Fruit fly (Drosophila melanogaster) whole organism, embryonic: ENCODE results near the gene Cln7.

Experiments used
- Atf-2 ChIP-seq: fragments of 200-800 bp; sonication (Bioruptor generic); optimal IDR thresholded peaks from 2 replicates; lab custom pipeline; 2016; ENCODE audit warnings: missing biosample characterization, missing genetic modification characterization
- CG10366 ChIP-seq: fragments of 200-800 bp; sonication (Bioruptor generic); IDR thresholded peaks from 2 replicates; pipeline ENCODE4 v1.3.6; 2022; ENCODE audit warnings: missing biosample characterization, missing genetic modification characterization
- CG13296 ChIP-seq: fragments of 200-800 bp; sonication (Bioruptor generic); optimal IDR thresholded peaks from 3 replicates; lab custom pipeline; 2018; ENCODE audit warnings: missing biosample characterization, mild to moderate bottlenecking, missing genetic modification characterization
- CG13894 ChIP-seq: fragments of 200-800 bp; sonication (Bioruptor generic); optimal IDR thresholded peaks from 3 replicates; lab custom pipeline; 2018; ENCODE audit warnings: missing biosample characterization, mild to moderate bottlenecking, missing genetic modification characterization, moderate library complexity
- CG14014 ChIP-seq: fragments of 200-800 bp; sonication (Bioruptor generic); IDR thresholded peaks from 2 replicates; pipeline ENCODE4 v1.3.6; 2022; ENCODE audit warnings: missing biosample characterization, missing genetic modification characterization
- CG14441 ChIP-seq: fragments of 200-800 bp; sonication (Bioruptor generic); IDR thresholded peaks from 2 replicates; pipeline ENCODE4 v1.3.6; 2022; ENCODE audit warnings: missing biosample characterization, missing genetic modification characterization
- CG17802 ChIP-seq: fragments of 200-800 bp; sonication (Bioruptor generic); optimal IDR thresholded peaks from 2 replicates; lab custom pipeline; 2018; ENCODE audit warnings: missing biosample characterization, mild to moderate bottlenecking, missing genetic modification characterization, moderate library complexity
- CG17829 ChIP-seq: fragments of 200-800 bp; optimal IDR thresholded peaks from 2 replicates; lab custom pipeline; 2019; ENCODE audit warnings: missing biosample characterization, mild to moderate bottlenecking, missing genetic modification characterization, moderate library complexity
- CG32767 ChIP-seq: fragments of 200-800 bp; sonication (Bioruptor generic); IDR thresholded peaks from 2 replicates; pipeline ENCODE4 v1.3.6; 2022; ENCODE audit warnings: missing biosample characterization, missing genetic modification characterization
- CG6654 ChIP-seq: fragments of 200-800 bp; sonication (Bioruptor generic); optimal IDR thresholded peaks from 2 replicates; lab custom pipeline; 2017; ENCODE audit warnings: missing biosample characterization, mild to moderate bottlenecking, missing genetic modification characterization
- CG7372 ChIP-seq: fragments of 200-800 bp; sonication (Bioruptor generic); IDR thresholded peaks from 2 replicates; pipeline ENCODE4 v1.3.6; 2022; ENCODE audit warnings: missing biosample characterization, missing genetic modification characterization
- CG8089 ChIP-seq: fragments of 200-800 bp; sonication (Bioruptor generic); optimal IDR thresholded peaks from 3 replicates; lab custom pipeline; 2016; ENCODE audit warnings: missing biosample characterization, missing genetic modification characterization
- CG9215 ChIP-seq: fragments of 200-800 bp; sonication (Bioruptor generic); IDR thresholded peaks from 2 replicates; pipeline ENCODE4 v1.3.6; 2022; ENCODE audit warnings: missing biosample characterization, missing genetic modification characterization
- Dbx ChIP-seq: fragments of 200-800 bp; sonication (Bioruptor generic); IDR thresholded peaks from 3 replicates; pipeline ENCODE4 v1.3.6; 2022; ENCODE audit warnings: missing biosample characterization, missing genetic modification characterization
- HLH54F ChIP-seq: fragments of 200-800 bp; sonication (Bioruptor generic); optimal IDR thresholded peaks from 3 replicates; lab custom pipeline; 2016; ENCODE audit warnings: missing biosample characterization, missing genetic modification characterization
- Hsf ChIP-seq: fragments of 200-800 bp; sonication (Bioruptor generic); optimal IDR thresholded peaks from 3 replicates; lab custom pipeline; 2016; ENCODE audit warnings: missing biosample characterization, missing genetic modification characterization
- Mad ChIP-seq: fragments of 200-800 bp; sonication (Bioruptor generic); optimal IDR thresholded peaks from 2 replicates; lab custom pipeline; 2016; ENCODE audit warnings: missing biosample characterization, missing genetic modification characterization
- Max ChIP-seq: fragments of 200-800 bp; sonication (Bioruptor generic); optimal IDR thresholded peaks from 2 replicates; lab custom pipeline; 2016; ENCODE audit warnings: missing biosample characterization, mild to moderate bottlenecking, missing genetic modification characterization
- NC2α ChIP-seq: fragments of 200-800 bp; sonication (Bioruptor generic); optimal IDR thresholded peaks from 2 replicates; lab custom pipeline; 2016; ENCODE audit warnings: missing biosample characterization, missing genetic modification characterization
- NC2β ChIP-seq: fragments of 200-800 bp; sonication (Bioruptor generic); optimal IDR thresholded peaks from 2 replicates; lab custom pipeline; 2016; ENCODE audit warnings: missing biosample characterization, missing genetic modification characterization
- NK7.1 ChIP-seq: fragments of 200-800 bp; sonication (Bioruptor generic); optimal IDR thresholded peaks from 3 replicates; lab custom pipeline; 2016; ENCODE audit warnings: missing biosample characterization, missing genetic modification characterization
- PHDP ChIP-seq: fragments of 200-800 bp; sonication (Bioruptor generic); optimal IDR thresholded peaks from 3 replicates; lab custom pipeline; 2018; ENCODE audit warnings: missing biosample characterization, mild to moderate bottlenecking, missing genetic modification characterization, moderate library complexity
- Sry-δ ChIP-seq: fragments of 200-800 bp; sonication (Bioruptor generic); optimal IDR thresholded peaks from 2 replicates; lab custom pipeline; 2016; ENCODE audit warnings: missing biosample characterization, missing genetic modification characterization
- Tbp ChIP-seq: fragments of >200 bp; optimal IDR thresholded peaks from 2 replicates; lab custom pipeline; 2018; ENCODE audit warnings: missing biosample characterization, missing genetic modification characterization
- bab2 ChIP-seq: fragments of 200-800 bp; sonication (Bioruptor generic); optimal IDR thresholded peaks from 2 replicates; lab custom pipeline; 2016; ENCODE audit warnings: missing biosample characterization, missing genetic modification characterization
- caup ChIP-seq: fragments of 200-800 bp; sonication (Bioruptor generic); optimal IDR thresholded peaks from 3 replicates; lab custom pipeline; 2017; ENCODE audit warnings: missing biosample characterization, mild to moderate bottlenecking, missing genetic modification characterization, moderate library complexity; ENCODE audit not compliant: severe bottlenecking
- esg ChIP-seq: fragments of 200-800 bp; sonication (Bioruptor generic); conservative IDR thresholded peaks from 2 replicates; pipeline ENCODE4 v1.3.6; 2022; ENCODE audit warnings: missing biosample characterization, missing genetic modification characterization
- fd3F ChIP-seq: fragments of 200-800 bp; sonication (Bioruptor generic); optimal IDR thresholded peaks from 2 replicates; lab custom pipeline; 2018; ENCODE audit warnings: missing biosample characterization, mild to moderate bottlenecking, missing genetic modification characterization, moderate library complexity
- fd64A ChIP-seq: fragments of 200-800 bp; sonication (Bioruptor generic); optimal IDR thresholded peaks from 3 replicates; lab custom pipeline; 2018; ENCODE audit warnings: missing biosample characterization, mild to moderate bottlenecking, missing genetic modification characterization
- gsb ChIP-seq: fragments of 200-800 bp; sonication (Bioruptor generic); IDR thresholded peaks from 2 replicates; pipeline ENCODE4 v1.3.6; 2022; ENCODE audit warnings: missing biosample characterization, missing genetic modification characterization
- gsb-n ChIP-seq: fragments of 200-800 bp; sonication (Bioruptor generic); optimal IDR thresholded peaks from 3 replicates; lab custom pipeline; 2018; ENCODE audit warnings: missing biosample characterization, mild to moderate bottlenecking, missing genetic modification characterization
- lov ChIP-seq, 2 experiments: fragments of 200-800 bp in 1 of 2; fragments of >200 bp in 1 of 2; sonication (Bioruptor generic) in 1 of 2; IDR thresholded peaks in 1 of 2; optimal IDR thresholded peaks in 1 of 2; 2 replicates in 1 of 2; 3 replicates in 1 of 2; pipeline versions ENCODE4 v1.3.6 to Lab custom; 2017 to 2022; ENCODE audit warnings: missing biosample characterization in 1 of 2, missing genetic modification characterization in 1 of 2
- mam ChIP-seq: fragments of 200-800 bp; sonication (Bioruptor generic); optimal IDR thresholded peaks from 3 replicates; lab custom pipeline; 2016; ENCODE audit warnings: missing biosample characterization, missing genetic modification characterization
- mirr ChIP-seq: fragments of 200-800 bp; sonication (Bioruptor generic); optimal IDR thresholded peaks from 3 replicates; lab custom pipeline; 2018; ENCODE audit warnings: missing biosample characterization, mild to moderate bottlenecking, missing genetic modification characterization
- mld ChIP-seq: fragments of 200-800 bp; sonication (Bioruptor generic); IDR thresholded peaks from 3 replicates; pipeline ENCODE4 v1.3.6; 2022; ENCODE audit warnings: missing biosample characterization, missing genetic modification characterization; ENCODE audit not compliant: partially characterized antibody
- org-1 ChIP-seq: fragments of 200-800 bp; sonication (Bioruptor generic); optimal IDR thresholded peaks from 2 replicates; lab custom pipeline; 2017; ENCODE audit warnings: missing biosample characterization, missing genetic modification characterization
- pan ChIP-seq, 4 experiments: fragments of >200 bp in 3 of 4; fragments of 200-800 bp in 1 of 4; sonication (Bioruptor generic) in 1 of 4; optimal IDR thresholded peaks in 3 of 4; IDR thresholded peaks in 1 of 4; 2 replicates each; pipeline versions ENCODE4 v1.3.6 to Lab custom; 2017 to 2022; ENCODE audit warnings: missing biosample characterization in 2 of 4, missing genetic modification characterization in 2 of 4, mixed read lengths in 1 of 4
- pb ChIP-seq: fragments of 200-800 bp; sonication (Bioruptor generic); optimal IDR thresholded peaks from 3 replicates; lab custom pipeline; 2016; ENCODE audit warnings: missing biosample characterization, missing genetic modification characterization
- peb ChIP-seq: fragments of 200-800 bp; sonication (Bioruptor generic); IDR thresholded peaks from 2 replicates; pipeline ENCODE4 v1.3.6; 2022; ENCODE audit warnings: missing biosample characterization, missing genetic modification characterization
- prd ChIP-seq, 3 experiments: fragments of >200 bp in 2 of 3; fragments of 200-800 bp in 1 of 3; sonication (Bioruptor generic) in 1 of 3; optimal IDR thresholded peaks in 2 of 3; IDR thresholded peaks in 1 of 3; 2 replicates in 2 of 3; 3 replicates in 1 of 3; pipeline versions ENCODE4 v1.3.6 to Lab custom; 2017 to 2022; ENCODE audit warnings: missing biosample characterization in 1 of 3, missing genetic modification characterization in 1 of 3
- schlank ChIP-seq: fragments of 200-800 bp; sonication (Bioruptor generic); optimal IDR thresholded peaks from 2 replicates; lab custom pipeline; 2018; ENCODE audit warnings: missing biosample characterization, mild to moderate bottlenecking, missing genetic modification characterization
- slou ChIP-seq: fragments of 200-800 bp; sonication (Bioruptor generic); optimal IDR thresholded peaks from 3 replicates; lab custom pipeline; 2016; ENCODE audit warnings: missing biosample characterization, missing genetic modification characterization
- slp2 ChIP-seq: fragments of 200-800 bp; sonication (Bioruptor generic); optimal IDR thresholded peaks from 2 replicates; lab custom pipeline; 2016; ENCODE audit warnings: missing biosample characterization, missing genetic modification characterization
- stwl ChIP-seq: fragments of 200-800 bp; sonication (Bioruptor generic); optimal IDR thresholded peaks from 3 replicates; lab custom pipeline; 2018; ENCODE audit warnings: missing biosample characterization, mild to moderate bottlenecking, missing genetic modification characterization, moderate library complexity
- tap ChIP-seq: fragments of 200-800 bp; optimal IDR thresholded peaks from 3 replicates; lab custom pipeline; 2019; ENCODE audit warnings: missing biosample characterization, mild to moderate bottlenecking, missing genetic modification characterization, moderate library complexity
- vvl ChIP-seq: fragments of 200-800 bp; sonication (Bioruptor generic); IDR thresholded peaks from 2 replicates; pipeline ENCODE4 v1.3.6; 2022; ENCODE audit warnings: missing biosample characterization, missing genetic modification characterization
- zen2 ChIP-seq: fragments of 200-800 bp; sonication (Bioruptor generic); IDR thresholded peaks from 3 replicates; pipeline ENCODE4 v1.3.6; 2022; ENCODE audit warnings: missing biosample characterization, missing genetic modification characterization; ENCODE audit not compliant: partially characterized antibody

The Cln7 gene

dm6 chr3L:7356386-7357117, 11.6 kb upstream of the Cln7 start, which contains the start of gene CTCF (continued):
- TF ChIP-seq gsb (GFP tag; lab: Robert Waterston, UW), result no peak
- TF ChIP-seq fd3F (GFP tag; lab: Kevin White, UChicago), result peak; percentile 4
- TF ChIP-seq mam (GFP tag; lab: Kevin White, UChicago), result peak; percentile 23
- TF ChIP-seq tap, result peak; percentile 12
- no peak for TF ChIP-seq CG17802
- no peak for TF ChIP-seq fd64A
- TF ChIP-seq bab2 (GFP tag; lab: Kevin White, UChicago), result peak; percentile 13
- TF ChIP-seq CG13296 (GFP tag; lab: Kevin White, UChicago), result peak; percentile 37
- TF ChIP-seq slou (GFP tag; lab: Kevin White, UChicago), result no peak
- TF ChIP-seq lov (optimal IDR thresholded peaks at IDR 0.05; lab: Kevin White, UChicago), result no peak
- 0 out of 3 replicates have a peak, but pooled peaks have one; percentile 10 for TF ChIP-seq lov (GFP tag; IDR thresholded peaks at IDR 0.05; lab: Robert Waterston, UW)
- peak; percentile 28 for TF ChIP-seq PHDP
- no peak for TF ChIP-seq org-1 (GFP tag; lab: Kevin White, UChicago)
- no peak for TF ChIP-seq schlank (tag; lab: Kevin White, UChicago)
- peak; percentile 87 for TF ChIP-seq gsb-n
- 0 out of 3 replicates have a peak, but pooled peaks have one; percentile 23 for TF ChIP-seq Dbx (GFP tag; lab: Robert Waterston, UW)
- peak; percentile 35 for TF ChIP-seq CG13894 (tag; lab: Kevin White, UChicago)
- TF ChIP-seq pb (GFP tag; lab: Kevin White, UChicago), result peak; percentile 40
- TF ChIP-seq CG8089 (GFP tag; lab: Kevin White, UChicago), result peak; percentile 2
- TF ChIP-seq CG7372, result no peak
- TF ChIP-seq pan (optimal IDR thresholded peaks at IDR 0.05; lab: Kevin White, UChicago), result no peak
- TF ChIP-seq pan (GFP tag; optimal IDR thresholded peaks at IDR 0.05 in 1 of 2, IDR thresholded peaks at IDR 0.05 in 1 of 2), result peak in 1 of 2 experiments; percentile 68
- peak; percentile 20 for TF ChIP-seq HLH54F
- no peak for TF ChIP-seq CG32767
- TF ChIP-seq CG10366 (GFP tag; lab: Robert Waterston, UW), result peak; percentile 42; the same call in 1 of the 2 replicates
- peak; percentile 39 for TF ChIP-seq slp2 (GFP tag; lab: Kevin White, UChicago)
- peak; percentile 24; the same call in 1 of the 2 replicates for TF ChIP-seq vvl (GFP tag; lab: Robert Waterston, UW)
- peak; percentile 53 for TF ChIP-seq CG14441 (GFP tag; lab: Robert Waterston, UW)
- peak; percentile 62 for TF ChIP-seq Hsf
- TF ChIP-seq stwl (tag; lab: Kevin White, UChicago), result peak; percentile 67
- peak; percentile 37; the same call in 1 of the 3 replicates for TF ChIP-seq zen2 (GFP tag; lab: Robert Waterston, UW)
- peak; percentile 29 for TF ChIP-seq CG6654
- 0 out of 2 replicates have a peak, but pooled peaks have one; percentile 6 for TF ChIP-seq CG14014
- no peak for TF ChIP-seq CG9215 (GFP tag; lab: Robert Waterston, UW)
- TF ChIP-seq NC2β (GFP tag; lab: Kevin White, UChicago), result peak; percentile 38
- TF ChIP-seq prd (optimal IDR thresholded peaks at IDR 0.05; lab: Kevin White, UChicago), result no peak
- TF ChIP-seq prd (GFP tag; IDR thresholded peaks at IDR 0.05; lab: Robert Waterston, UW), result peak; percentile 80
- TF ChIP-seq mld (GFP tag; lab: Robert Waterston, UW), result peak; percentile 70; the same call in 2 of the 3 replicates
- peak; percentile 20 for TF ChIP-seq NK7.1
- TF ChIP-seq Tbp (GFP tag; lab: Kevin White, UChicago), result peak; percentile 49
- peak; percentile 23 for TF ChIP-seq caup
- TF ChIP-seq CG17829, result peak; percentile 72
- peak; percentile 43 for TF ChIP-seq NC2α (GFP tag; lab: Kevin White, UChicago)
- TF ChIP-seq Max (GFP tag; lab: Kevin White, UChicago), result peak; percentile 73
- peak; percentile 17 for TF ChIP-seq Mad (GFP tag; lab: Kevin White, UChicago)
- peak; percentile 43; the same call in 1 of the 2 replicates for TF ChIP-seq peb (GFP tag; lab: Robert Waterston, UW)
- peak; percentile 56 for TF ChIP-seq mirr
- TF ChIP-seq esg (GFP tag; lab: Robert Waterston, UW), result 0 out of 2 replicates have a peak, but pooled peaks have one; percentile 27
- no peak for TF ChIP-seq Atf-2 (GFP tag; lab: Kevin White, UChicago)
- TF ChIP-seq Sry-δ (GFP tag; lab: Kevin White, UChicago), result peak; percentile 90
